Fruit fly (Drosophila melanogaster) whole organism, larva: ENCODE results near the gene Fkbp39.
A peak's percentile ranks its signal among the peaks of the same experiment; 100 is the strongest.

ENCODE experiments used
- noc ChIP-seq: fragments of 200-800 bp; sonication (Bioruptor generic); optimal IDR thresholded peaks from 3 replicates; lab custom pipeline; 2019; ENCODE audit warnings: missing biosample characterization, mild to moderate bottlenecking, missing genetic modification characterization, moderate library complexity

The Fkbp39 gene

dm6 chr3R:15332994-15333393, at the start of gene Fkbp39, which contains the start of gene Cyfip:
Gene Fkbp39 (minus strand): TSS chr3R:15333133.
Gene Cyfip (plus strand): TSS chr3R:15333266.
- no peak for TF ChIP-seq noc (tag; lab: Kevin White, UChicago)

dm6 chr3R:15379071-15379470, 46.1 kb upstream of the Fkbp39 start:
- no peak for TF ChIP-seq noc (tag; lab: Kevin White, UChicago)

DNA sequence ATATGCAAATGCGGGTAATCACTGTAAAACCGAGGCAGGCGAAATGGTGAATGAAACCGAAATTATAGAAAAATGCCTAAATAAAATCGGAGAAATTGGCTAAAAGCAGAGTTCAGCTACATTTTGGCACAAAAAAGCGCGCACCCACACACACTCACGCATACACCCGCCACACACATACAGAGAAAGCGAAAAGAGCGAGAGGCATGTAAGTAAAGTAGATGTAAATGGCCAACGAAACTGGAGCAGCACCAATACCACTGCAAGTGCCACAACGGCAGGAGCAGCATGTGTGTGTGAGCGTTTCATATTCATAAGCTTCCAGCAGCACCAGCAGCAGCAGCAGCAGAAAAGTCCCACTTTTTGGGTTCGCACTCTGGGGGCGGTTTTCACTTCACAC, 42.5 kb upstream of the Fkbp39 start:
- TF ChIP-seq noc (tag; lab: Kevin White, UChicago) = no peak

- TF ChIP-seq noc (tag; lab: Kevin White, UChicago) = no peak
These were observed 41.5 kb upstream of the Fkbp39 start, which contains the start of gene Rbp for dm6 chr3R:15374397-15374796. Gene Rbp (plus strand): TSS chr3R:15374635.

- peak; percentile 52 for TF ChIP-seq noc (tag; lab: Kevin White, UChicago)
These were observed 38.9 kb upstream of the Fkbp39 start, which contains the start of the genes Ccm3 and CG6136 for dm6 chr3R:15371833-15372232. Gene Ccm3 (plus strand): TSS chr3R:15371957. Gene CG6136 (minus strand): TSS chr3R:15372212.

DNA sequence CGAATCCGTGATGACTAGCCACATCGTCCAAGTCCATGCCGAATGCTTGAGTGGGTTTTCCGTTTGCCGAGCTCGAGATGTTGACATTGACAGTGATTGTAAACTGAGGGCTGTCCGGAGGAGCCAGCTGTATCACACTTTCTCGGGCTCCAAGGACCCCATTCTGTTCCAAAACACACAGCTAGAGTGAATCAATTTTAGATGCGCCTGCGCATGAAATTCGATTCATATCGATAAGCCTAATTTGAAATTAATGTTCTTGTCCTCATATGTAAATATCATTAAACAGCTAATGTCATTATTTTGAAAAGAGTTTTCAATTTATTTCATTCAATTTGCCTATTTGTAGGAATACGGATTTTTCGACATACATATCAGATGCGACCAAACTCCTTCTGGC, 36.8 kb upstream of the Fkbp39 start, which contains the start of gene CG14868:
CG14868 (minus strand) TSS at position 204 of the 400 bp plus-strand sequence.
- TF ChIP-seq noc (tag; lab: Kevin White, UChicago) = no peak

dm6 chr3R:15367477-15367876, 34.5 kb upstream of the Fkbp39 start, which contains the start of gene CG34404:
Gene CG34404 (minus strand): TSS chr3R:15367665.
- no peak for TF ChIP-seq noc (tag; lab: Kevin White, UChicago)

dm6 chr3R:15366839-15367238, 33.9 kb upstream of the Fkbp39 start:
- no peak for TF ChIP-seq noc (tag; lab: Kevin White, UChicago)

DNA sequence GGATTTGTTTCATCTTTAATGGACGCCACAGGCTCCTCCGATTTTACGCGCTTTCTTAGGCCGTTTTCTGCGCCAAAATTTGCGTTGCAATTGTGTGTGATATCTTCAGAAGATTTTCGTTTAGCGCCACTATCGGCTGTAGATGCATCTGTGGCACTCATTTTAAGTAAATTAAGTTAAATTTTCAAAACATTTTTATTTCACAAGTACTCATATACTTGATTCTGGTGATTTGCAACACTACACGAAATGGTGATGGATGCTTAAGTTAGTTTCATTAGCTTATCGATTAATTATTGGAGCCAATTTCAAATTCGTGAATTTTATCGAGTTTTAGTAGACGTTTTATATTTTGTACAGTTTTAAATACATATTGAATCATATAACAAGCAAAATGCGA, 30.7 kb upstream of the Fkbp39 start, which contains the start of gene CG6171:
CG6171 (minus strand) TSS at position 250 of the 400 bp plus-strand sequence.
- TF ChIP-seq noc (tag; lab: Kevin White, UChicago) = no peak

dm6 chr3R:15361490-15361889, 28.6 kb upstream of the Fkbp39 start, which contains the start of the genes Cog2 and Trax:
Gene Cog2 (minus strand): TSS chr3R:15361657.
Gene Trax (plus strand): TSS chr3R:15361692.
- no peak for TF ChIP-seq noc (tag; lab: Kevin White, UChicago)

- peak; percentile 88 for TF ChIP-seq noc (tag; lab: Kevin White, UChicago)
These were observed 23.9 kb upstream of the Fkbp39 start, which contains the start of the genes Atg4b and Hibch for dm6 chr3R:15356645-15357431. Gene Atg4b (minus strand): TSS chr3R:15356924. Gene Hibch (plus strand): TSS chr3R:15357229.

DNA sequence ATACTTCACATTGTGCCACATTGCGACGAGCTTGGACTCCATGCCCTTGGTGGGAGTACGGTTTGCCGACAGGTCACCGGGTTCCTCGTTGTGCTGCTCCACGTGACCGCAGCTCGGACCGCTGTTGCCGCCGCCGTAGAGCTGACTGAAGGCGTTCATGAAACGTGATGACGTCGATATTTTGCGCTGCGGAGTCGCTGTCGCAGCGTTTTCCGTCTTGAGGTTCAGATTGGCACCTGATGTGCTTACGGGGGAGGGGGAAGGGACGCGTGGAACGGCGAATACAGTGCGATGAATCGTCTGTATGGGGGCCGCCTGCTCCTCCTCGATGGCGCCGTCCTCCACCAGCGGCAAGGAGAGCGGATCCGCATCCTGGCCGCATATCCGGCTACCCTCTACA, 23.2 kb upstream of the Fkbp39 start:
- TF ChIP-seq noc (tag; lab: Kevin White, UChicago) = no peak

DNA sequence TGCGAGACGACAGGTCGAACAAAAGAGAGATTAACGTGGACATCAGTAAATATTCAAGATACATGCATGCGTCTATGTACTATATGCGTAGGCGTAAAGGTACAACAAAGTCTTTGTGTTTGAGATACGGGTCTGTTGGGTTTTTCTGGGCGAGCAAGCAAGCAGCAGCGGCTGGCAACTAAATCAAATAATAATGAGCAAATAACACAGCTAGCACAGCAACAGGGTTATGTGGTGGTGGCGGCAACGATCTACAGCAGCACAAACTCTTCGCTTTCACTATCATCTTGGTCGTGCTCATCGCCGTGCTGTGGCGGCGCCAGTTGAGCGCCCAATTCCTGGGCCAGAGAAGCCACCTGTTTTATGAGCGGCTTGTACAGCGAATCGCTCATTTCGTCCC, 21.1 kb upstream of the Fkbp39 start:
- no peak for TF ChIP-seq noc (tag; lab: Kevin White, UChicago)

DNA sequence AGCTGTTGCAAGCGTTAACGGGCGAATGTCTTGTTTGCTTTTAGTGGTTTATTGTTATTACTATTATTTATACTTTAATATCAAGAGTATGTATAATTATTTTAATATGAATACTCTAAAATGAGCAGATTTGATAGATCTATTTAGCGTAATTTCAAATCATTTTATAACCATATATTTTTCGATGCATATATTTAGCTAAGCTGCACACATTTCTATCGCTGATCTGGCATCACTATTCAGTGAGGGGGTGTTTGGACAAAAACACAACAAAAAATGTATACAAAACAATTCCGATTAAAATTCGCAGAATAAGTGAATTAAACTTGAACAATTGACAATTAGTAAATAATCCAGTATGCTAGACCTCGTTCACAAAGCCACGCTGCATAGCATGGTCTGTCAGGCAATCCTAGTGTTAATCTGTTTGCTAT, 18.1 kb upstream of the Fkbp39 start, which contains the start of the genes Trs33 and Tmtc4:
Trs33 (minus strand) TSS at position 3 of the 434 bp plus-strand sequence.
Tmtc4 (plus strand) TSS at position 233 of the 434 bp plus-strand sequence.
- peak; percentile 47 for TF ChIP-seq noc (tag; lab: Kevin White, UChicago)

DNA sequence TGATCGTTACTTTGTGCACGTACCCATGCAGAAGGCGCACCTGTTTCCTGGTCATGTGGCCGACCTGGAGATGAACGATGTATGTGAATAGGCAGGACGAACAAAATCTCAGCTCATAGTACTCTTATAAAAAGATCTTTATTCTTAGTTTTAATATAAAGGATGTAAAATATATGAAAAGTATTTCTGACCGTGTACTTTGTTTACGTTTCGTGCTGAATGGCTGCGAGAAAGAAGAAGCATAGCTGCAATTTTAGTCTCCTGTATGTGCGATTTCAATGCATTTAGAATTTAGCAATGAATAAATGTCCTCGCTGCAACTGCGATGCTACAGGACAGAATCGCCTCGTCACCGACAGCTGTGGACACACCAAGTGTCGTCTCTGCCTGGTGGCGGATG, 14.9 kb upstream of the Fkbp39 start, which contains the start of the genes CG42726 and CG42727:
CG42726 (plus strand) TSS at position 227 of the 400 bp plus-strand sequence.
CG42727 (plus strand) TSS at position 227 of the 400 bp plus-strand sequence.
- TF ChIP-seq noc (tag; lab: Kevin White, UChicago) = no peak

DNA sequence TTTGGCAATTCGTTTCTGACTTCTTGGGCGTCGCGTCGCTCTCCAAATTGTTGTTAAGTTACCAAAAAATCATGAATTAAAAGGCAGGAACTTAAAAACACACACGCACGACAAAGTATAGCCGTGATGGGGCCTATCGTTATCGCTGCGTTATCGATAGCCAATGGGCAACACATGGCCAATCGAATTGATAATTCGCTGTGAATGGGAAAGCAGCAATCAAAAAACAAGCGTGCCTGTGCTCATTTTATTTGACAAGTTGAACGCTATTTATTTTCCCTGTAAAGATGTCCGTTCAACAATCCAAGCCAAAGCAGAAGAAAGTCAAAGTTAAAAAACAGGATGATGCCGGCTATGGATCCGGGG, 13.1 kb upstream of the Fkbp39 start, which contains the start of the genes Surf4 and CG31301:
Surf4 (minus strand) TSS at position 159 of the 366 bp plus-strand sequence.
CG31301 (plus strand) TSS at position 188 of the 366 bp plus-strand sequence.
- TF ChIP-seq noc (tag; lab: Kevin White, UChicago) = no peak
